Worm (Caenorhabditis elegans) whole organism, L3 larva: ENCODE measurements around the gene Y40B10A.9.
"Not testable (repeated sequence)": the region's sequence is repeated elsewhere in the genome, so short reads cannot be mapped to it uniquely, and the experiment has no call there.

ENCODE experiments used
- elt-2 ChIP-seq: sonication (generic microtip); optimal IDR thresholded peaks from 2 replicates; lab custom pipeline; 2016; ENCODE audit warnings: missing genetic modification reagents, mild to moderate bottlenecking, missing genetic modification characterization, missing compliant biosample characterization
- fos-1 ChIP-seq: fragments of 150-350 bp; optimal IDR thresholded peaks from 2 replicates; lab custom pipeline; 2014; ENCODE audit warnings: missing biosample characterization, missing genetic modification characterization
- nhr-12 ChIP-seq: fragments of 150-350 bp; optimal IDR thresholded peaks from 2 replicates; lab custom pipeline; 2014; ENCODE audit warnings: missing biosample characterization, missing genetic modification characterization

ce11 chrV:2085745-2086267, 13.1 kb upstream of the Y40B10A.9 start, which contains the start of gene F36F12.3:
- not testable (repeated sequence) for TF ChIP-seq elt-2 (tag; lab: Kevin White, UChicago); fos-1; nhr-12 (tag; lab: Kevin White, UChicago)
